Worm (Caenorhabditis elegans) whole organism, L2 larva: ENCODE results near the gene pudl-1.

Source experiments
- C34F6.9 ChIP-seq: fragments of 150-350 bp; optimal IDR thresholded peaks from 2 replicates; lab custom pipeline; 2014; ENCODE audit warnings: missing biosample characterization, missing genetic modification characterization
- F13H6.1 ChIP-seq: sonication (generic microtip); optimal IDR thresholded peaks from 2 replicates; lab custom pipeline; 2016; ENCODE audit warnings: missing genetic modification characterization, missing compliant biosample characterization
- R02D3.7 ChIP-seq: fragments of 150-350 bp; optimal IDR thresholded peaks from 2 replicates; lab custom pipeline; 2014; ENCODE audit warnings: missing biosample characterization, missing genetic modification characterization
- Y55F3AM.14 ChIP-seq: fragments of 200-800 bp; sonication (Bioruptor generic); optimal IDR thresholded peaks from 2 replicates; lab custom pipeline; 2018; ENCODE audit warnings: mild to moderate bottlenecking, missing genetic modification characterization, missing compliant biosample characterization
- ZK546.5 ChIP-seq: sonication (generic microtip); optimal IDR thresholded peaks from 2 replicates; lab custom pipeline; 2017; ENCODE audit warnings: missing biosample characterization, missing genetic modification characterization
- blmp-1 ChIP-seq: sonication (generic microtip); optimal IDR thresholded peaks from 2 replicates; lab custom pipeline; 2017; ENCODE audit warnings: missing genetic modification characterization, mild to moderate bottlenecking, missing compliant biosample characterization, antibody characterized with exemption, moderate library complexity; ENCODE audit not compliant: insufficient read depth
- ceh-16 ChIP-seq: fragments of 150-350 bp; optimal IDR thresholded peaks from 2 replicates; lab custom pipeline; 2014; ENCODE audit warnings: missing biosample characterization, missing genetic modification characterization
- ceh-82 ChIP-seq: fragments of 150-350 bp; optimal IDR thresholded peaks from 2 replicates; lab custom pipeline; 2014; ENCODE audit warnings: missing biosample characterization, missing genetic modification characterization
- dmd-4 ChIP-seq: sonication (generic microtip); optimal IDR thresholded peaks from 2 replicates; lab custom pipeline; 2017; ENCODE audit warnings: missing biosample characterization, missing genetic modification characterization
- egl-27 ChIP-seq: sonication (generic microtip); optimal IDR thresholded peaks from 3 replicates; lab custom pipeline; 2017; ENCODE audit warnings: missing biosample characterization, missing genetic modification reagents, missing genetic modification characterization
- elt-3 ChIP-seq: sonication (generic microtip); optimal IDR thresholded peaks from 2 replicates; lab custom pipeline; 2017; ENCODE audit warnings: missing biosample characterization, missing genetic modification characterization
- fos-1 ChIP-seq: fragments of 150-350 bp; optimal IDR thresholded peaks from 2 replicates; lab custom pipeline; 2014; ENCODE audit warnings: missing biosample characterization, missing genetic modification characterization
- gmeb-1 ChIP-seq: fragments of 150-350 bp; optimal IDR thresholded peaks from 2 replicates; lab custom pipeline; 2014; ENCODE audit warnings: missing biosample characterization, missing genetic modification characterization
- lin-11 ChIP-seq: fragments of 150-350 bp; sonication (generic microtip); optimal IDR thresholded peaks from 2 replicates; lab custom pipeline; 2014; ENCODE audit warnings: missing biosample characterization, missing genetic modification characterization, inconsistent platforms, mixed read lengths
- lin-13 ChIP-seq: fragments of 150-350 bp; optimal IDR thresholded peaks from 2 replicates; lab custom pipeline; 2014; ENCODE audit warnings: missing biosample characterization, missing genetic modification reagents, missing genetic modification characterization
- lin-39 ChIP-seq: fragments of 150-350 bp; optimal IDR thresholded peaks from 2 replicates; lab custom pipeline; 2014; ENCODE audit warnings: missing biosample characterization, missing genetic modification reagents, missing genetic modification characterization
- mbf-1 ChIP-seq: sonication (generic microtip); optimal IDR thresholded peaks from 2 replicates; lab custom pipeline; 2017; ENCODE audit warnings: missing biosample characterization, missing genetic modification characterization
- nhr-10 ChIP-seq: sonication (generic microtip); optimal IDR thresholded peaks from 2 replicates; lab custom pipeline; 2017; ENCODE audit warnings: missing biosample characterization, missing genetic modification characterization
- nhr-11 ChIP-seq: fragments of 150-350 bp; optimal IDR thresholded peaks from 2 replicates; lab custom pipeline; 2014; ENCODE audit warnings: missing biosample characterization, missing genetic modification characterization
- nhr-12 ChIP-seq: fragments of 150-350 bp; optimal IDR thresholded peaks from 2 replicates; lab custom pipeline; 2014; ENCODE audit warnings: missing biosample characterization, missing genetic modification characterization
- nhr-129 ChIP-seq: fragments of 150-350 bp; optimal IDR thresholded peaks from 2 replicates; lab custom pipeline; 2014; ENCODE audit warnings: missing biosample characterization, missing genetic modification characterization
- nhr-21 ChIP-seq: fragments of 150-350 bp; optimal IDR thresholded peaks from 2 replicates; lab custom pipeline; 2014; ENCODE audit warnings: missing biosample characterization, missing genetic modification characterization
- nhr-23 ChIP-seq: fragments of 150-350 bp; optimal IDR thresholded peaks from 2 replicates; lab custom pipeline; 2014; ENCODE audit warnings: missing biosample characterization, missing genetic modification reagents, missing genetic modification characterization
- nhr-77 ChIP-seq: fragments of 150-350 bp; optimal IDR thresholded peaks from 2 replicates; lab custom pipeline; 2014; ENCODE audit warnings: missing biosample characterization, missing genetic modification characterization
- sem-4 ChIP-seq: fragments of 150-350 bp; optimal IDR thresholded peaks from 2 replicates; lab custom pipeline; 2014; ENCODE audit warnings: missing biosample characterization, missing genetic modification reagents, missing genetic modification characterization
- skn-1 ChIP-seq: sonication (generic microtip); optimal IDR thresholded peaks from 2 replicates; lab custom pipeline; 2017; ENCODE audit warnings: missing biosample characterization, missing genetic modification characterization
- sma-3 ChIP-seq: sonication (generic microtip); optimal IDR thresholded peaks from 2 replicates; lab custom pipeline; 2016; ENCODE audit warnings: missing genetic modification reagents, missing genetic modification characterization, missing compliant biosample characterization
- sma-9 ChIP-seq, 2 experiments: fragments of 150-350 bp in 1 of 2; sonication (generic microtip) in 1 of 2; optimal IDR thresholded peaks; 2 replicates each; lab custom pipeline; 2014 to 2016; ENCODE audit warnings: missing genetic modification characterization in 2 of 2, mild to moderate bottlenecking in 1 of 2, missing biosample characterization in 1 of 2, missing compliant biosample characterization in 1 of 2, missing genetic modification reagents in 1 of 2, moderate library complexity in 1 of 2
- snpc-4 ChIP-seq: fragments of 150-350 bp; optimal IDR thresholded peaks from 2 replicates; lab custom pipeline; 2014; ENCODE audit warnings: missing biosample characterization, missing genetic modification characterization
- unc-39 ChIP-seq: fragments of 150-350 bp; optimal IDR thresholded peaks from 2 replicates; lab custom pipeline; 2014; ENCODE audit warnings: missing biosample characterization, missing genetic modification characterization
- unc-62 ChIP-seq: fragments of 150-350 bp; optimal IDR thresholded peaks from 2 replicates; lab custom pipeline; 2014; ENCODE audit warnings: missing biosample characterization, missing genetic modification reagents, missing genetic modification characterization
- ztf-4 ChIP-seq: fragments of 150-350 bp; optimal IDR thresholded peaks from 2 replicates; lab custom pipeline; 2014; ENCODE audit warnings: missing biosample characterization, missing genetic modification characterization

Gene pudl-1

DNA sequence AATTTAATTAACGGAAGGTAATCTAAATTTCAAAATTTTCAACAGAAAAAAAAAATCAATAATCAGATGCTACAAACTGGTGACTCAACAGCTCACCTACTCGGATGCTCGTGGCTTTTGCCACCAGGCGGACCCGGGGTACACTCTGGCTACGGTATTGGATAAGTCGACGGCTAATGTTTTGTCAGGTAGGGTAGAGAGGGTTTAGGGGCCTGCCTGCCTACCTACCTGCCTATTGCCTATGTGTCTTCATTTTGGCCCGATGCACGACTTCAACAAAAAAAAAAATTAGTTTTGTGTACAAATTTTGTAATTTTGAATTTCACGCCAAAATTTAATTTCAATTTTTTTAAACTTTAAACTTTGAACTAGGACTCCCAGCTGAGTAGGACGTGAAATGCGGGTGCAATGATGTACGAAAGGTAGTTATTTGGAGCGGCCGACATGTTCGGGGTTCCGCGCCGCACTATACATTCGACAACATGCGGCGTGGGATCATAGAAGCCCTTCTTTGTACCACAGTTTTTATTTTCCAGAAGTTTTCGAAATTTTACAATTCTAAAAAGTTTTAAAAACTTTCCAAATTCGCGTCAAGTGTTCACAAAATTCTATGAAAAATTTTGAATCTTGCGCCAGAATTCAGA lies 7.1 kb upstream of the pudl-1 start:
- TF ChIP-seq ZK546.5 (tag; lab: Kevin White, UChicago) (no peak), gmeb-1 (tag; lab: Kevin White, UChicago) (no peak), lin-11 (tag; lab: Kevin White, UChicago) (no peak), Y55F3AM.14 (GFP tag; lab: Kevin White, UChicago) (no peak), lin-13 (GFP tag; lab: Kevin White, UChicago) (no peak), nhr-129 (tag; lab: Kevin White, UChicago) (no peak), unc-62 (no peak), snpc-4 (no peak)

DNA sequence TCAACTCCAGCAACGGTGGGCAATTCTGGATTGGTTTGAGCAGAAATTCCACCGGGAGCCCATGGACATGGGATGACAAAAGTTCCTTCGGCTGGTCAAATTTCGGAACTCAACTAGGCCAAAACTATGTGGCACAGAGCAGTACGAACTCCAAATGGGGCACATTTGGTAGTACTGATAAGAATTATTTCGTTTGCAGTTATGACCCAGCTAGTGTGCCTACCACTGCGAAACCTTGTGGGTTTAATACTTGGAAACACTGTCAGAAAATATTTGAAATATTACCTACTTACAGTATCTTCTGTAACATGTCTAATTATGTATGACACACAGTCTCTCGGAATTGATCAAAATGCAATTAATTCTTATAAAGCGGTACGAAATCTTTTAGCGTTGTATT lies 6.4 kb upstream of the pudl-1 start:
- no peak for TF ChIP-seq fos-1 (tag; lab: Kevin White, UChicago)
- TF ChIP-seq sma-9 (GFP tag; optimal IDR thresholded peaks at IDR 0.05; lab: Kevin White, UChicago), result no peak
- TF ChIP-seq sma-9 (tag; optimal IDR thresholded peaks at IDR 0.05; lab: Kevin White, UChicago), result no peak

DNA sequence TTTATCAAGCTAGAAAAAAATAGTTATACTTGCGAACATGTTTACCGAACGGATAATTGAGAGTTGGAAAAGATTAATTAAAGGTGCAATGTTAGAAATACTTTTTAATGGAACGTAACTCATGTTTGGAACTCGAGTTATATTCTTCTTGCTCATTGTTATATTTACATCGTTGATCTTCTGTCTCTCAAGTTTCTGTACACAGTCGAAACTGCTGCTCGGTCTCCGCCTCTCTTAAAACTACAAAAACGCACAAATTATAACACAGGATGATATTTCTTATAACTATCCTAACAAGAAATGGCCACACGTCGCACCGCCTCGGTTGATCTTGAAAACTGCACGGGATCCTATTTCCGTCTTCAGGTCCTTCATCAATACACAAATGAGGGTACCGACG lies 1.8 kb downstream of the pudl-1 start, which contains the start of gene pudl-2:
TSS of gene pudl-2 (plus strand) at position 301 of the 400 bp plus-strand sequence.
- TF ChIP-seq ztf-4 (no peak), nhr-129 (tag; lab: Kevin White, UChicago) (no peak), mbf-1 (no peak), dmd-4 (tag; lab: Kevin White, UChicago) (no peak), R02D3.7 (tag; lab: Kevin White, UChicago) (no peak), elt-3 (tag; lab: Kevin White, UChicago) (no peak), sem-4 (tag; lab: Kevin White, UChicago) (no peak), lin-39 (no peak), ZK546.5 (tag; lab: Kevin White, UChicago) (no peak)

DNA sequence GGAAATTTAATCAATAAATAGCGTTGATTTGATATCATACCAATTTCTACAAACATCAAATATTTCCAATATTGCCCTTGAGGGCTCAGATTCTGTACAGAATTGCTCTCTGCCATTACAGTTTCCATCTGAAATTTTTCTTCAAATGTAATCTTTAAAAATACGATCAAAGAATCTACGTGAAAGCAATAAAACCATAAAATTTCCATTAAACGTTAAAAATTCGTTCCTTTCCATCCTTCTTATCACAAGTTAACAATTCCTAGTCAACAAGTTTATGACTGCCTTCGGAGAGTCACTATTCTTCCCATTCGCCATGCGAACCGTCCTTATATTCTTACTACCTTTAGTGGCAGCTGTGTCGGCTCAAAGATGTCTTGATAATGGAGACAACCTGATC lies 2.7 kb downstream of the pudl-1 start, which contains the start of gene clec-82:
TSS of gene clec-82 (plus strand) at position 301 of the 400 bp plus-strand sequence.
- no peak for TF ChIP-seq nhr-23 (tag; lab: Kevin White, UChicago)
- TF ChIP-seq sem-4 (tag; lab: Kevin White, UChicago), result no peak
- TF ChIP-seq lin-11 (tag; lab: Kevin White, UChicago), result no peak
- no peak for TF ChIP-seq F13H6.1
- TF ChIP-seq ZK546.5 (tag; lab: Kevin White, UChicago), result no peak
- TF ChIP-seq gmeb-1 (tag; lab: Kevin White, UChicago), result no peak
- TF ChIP-seq egl-27 (tag; lab: Kevin White, UChicago), result no peak
- no peak for TF ChIP-seq nhr-11 (tag; lab: Kevin White, UChicago)
- TF ChIP-seq dmd-4 (tag; lab: Kevin White, UChicago), result no peak
- no peak for TF ChIP-seq nhr-77
- no peak for TF ChIP-seq sma-3
- TF ChIP-seq nhr-10, result no peak
- no peak for TF ChIP-seq nhr-129 (tag; lab: Kevin White, UChicago)
- TF ChIP-seq ceh-82 (tag; lab: Kevin White, UChicago), result no peak
- TF ChIP-seq ztf-4, result no peak
- no peak for TF ChIP-seq nhr-12 (tag; lab: Kevin White, UChicago)
- no peak for TF ChIP-seq unc-62
- TF ChIP-seq, all 48 proteins: peak for 0

DNA sequence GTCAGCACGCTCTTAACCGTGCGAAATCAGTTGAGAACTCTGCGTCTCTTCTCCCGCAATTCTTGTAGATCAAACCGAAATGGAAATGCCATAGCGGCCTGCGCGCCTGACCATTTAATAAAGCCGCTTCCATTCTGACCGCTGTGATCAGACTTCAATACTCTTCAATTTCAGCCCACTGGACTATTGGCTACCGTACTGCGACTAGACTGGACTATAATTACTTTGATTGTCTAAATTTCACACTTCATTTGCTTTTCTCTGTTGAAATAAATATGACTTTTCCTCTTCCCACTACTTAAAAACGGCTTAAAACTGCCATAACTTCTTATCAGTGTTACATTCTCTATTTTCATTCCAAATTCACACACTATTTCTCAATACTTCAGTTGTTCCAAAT lies 5.6 kb downstream of the pudl-1 start, which contains the start of gene Y54G2A.7:
TSS of gene Y54G2A.7 (plus strand) at position 301 of the 400 bp plus-strand sequence.
- TF ChIP-seq F13H6.1 (no peak), mbf-1 (no peak), dmd-4 (tag; lab: Kevin White, UChicago) (no peak), egl-27 (tag; lab: Kevin White, UChicago) (no peak), unc-39 (no peak), sma-3 (no peak), nhr-11 (tag; lab: Kevin White, UChicago) (no peak), ceh-82 (tag; lab: Kevin White, UChicago) (no peak), nhr-21 (no peak), Y55F3AM.14 (GFP tag; lab: Kevin White, UChicago) (no peak), C34F6.9 (tag; lab: Kevin White, UChicago) (no peak), skn-1 (tag; lab: Kevin White, UChicago) (no peak), lin-39 (no peak), blmp-1 (no peak), nhr-12 (tag; lab: Kevin White, UChicago) (no peak), ceh-16 (tag; lab: Kevin White, UChicago) (no peak)
